Fruit fly (Drosophila melanogaster) whole organism, embryonic: ENCODE data around the gene Ilp6.

Source experiments
- ATbp ChIP-seq: fragments of 200-800 bp; sonication (Bioruptor generic); optimal IDR thresholded peaks from 2 replicates; lab custom pipeline; 2017; ENCODE audit warnings: missing biosample characterization, mild to moderate bottlenecking, missing genetic modification characterization, missing genetic modification reagents
- Antp ChIP-seq: fragments of 200-800 bp; sonication (Bioruptor generic); optimal IDR thresholded peaks from 3 replicates; lab custom pipeline; 2016; ENCODE audit warnings: missing biosample characterization, missing genetic modification characterization
- CG11504 ChIP-seq: fragments of 200-800 bp; sonication (Bioruptor generic); optimal IDR thresholded peaks from 3 replicates; lab custom pipeline; 2019; ENCODE audit warnings: missing biosample characterization, mild to moderate bottlenecking, missing genetic modification characterization, moderate library complexity
- CG11696 ChIP-seq: fragments of 200-800 bp; sonication (Bioruptor generic); IDR thresholded peaks from 2 replicates; pipeline ENCODE4 v1.3.6; 2022; ENCODE audit warnings: missing biosample characterization, missing genetic modification characterization
- CG11723 ChIP-seq: fragments of 200-800 bp; sonication (Bioruptor generic); optimal IDR thresholded peaks from 2 replicates; lab custom pipeline; 2017; ENCODE audit warnings: missing biosample characterization, mild to moderate bottlenecking, missing genetic modification characterization
- CG12659 ChIP-seq: fragments of 200-800 bp; sonication (Bioruptor generic); optimal IDR thresholded peaks from 3 replicates; lab custom pipeline; 2017; ENCODE audit warnings: mild to moderate bottlenecking, missing biosample characterization, missing genetic modification reagents, missing genetic modification characterization
- CG12744 ChIP-seq: fragments of 200-800 bp; sonication (Bioruptor generic); optimal IDR thresholded peaks from 2 replicates; lab custom pipeline; 2016; ENCODE audit warnings: missing biosample characterization, missing genetic modification characterization
- CG13624 ChIP-seq: fragments of 200-800 bp; sonication (Bioruptor generic); optimal IDR thresholded peaks from 2 replicates; lab custom pipeline; 2016; ENCODE audit warnings: missing biosample characterization, missing genetic modification characterization
- CG15011 ChIP-seq: fragments of 200-800 bp; sonication (Bioruptor generic); optimal IDR thresholded peaks from 3 replicates; lab custom pipeline; 2018; ENCODE audit warnings: missing biosample characterization, mild to moderate bottlenecking, missing genetic modification characterization
- CG15269 ChIP-seq: fragments of 200-800 bp; sonication (Bioruptor generic); optimal IDR thresholded peaks from 2 replicates; lab custom pipeline; 2018; ENCODE audit warnings: missing biosample characterization, mild to moderate bottlenecking, missing genetic modification characterization, moderate library complexity
- CG1529 ChIP-seq: fragments of 200-800 bp; sonication (Bioruptor generic); optimal IDR thresholded peaks from 3 replicates; lab custom pipeline; 2018; ENCODE audit warnings: missing biosample characterization, missing genetic modification characterization
- CG15601 ChIP-seq: fragments of 200-800 bp; sonication (Bioruptor generic); optimal IDR thresholded peaks from 3 replicates; lab custom pipeline; 2019; ENCODE audit warnings: missing biosample characterization, mild to moderate bottlenecking, missing genetic modification characterization, moderate library complexity
- CG16863 ChIP-seq: fragments of 200-800 bp; sonication (Bioruptor generic); optimal IDR thresholded peaks from 3 replicates; lab custom pipeline; 2016; ENCODE audit warnings: missing biosample characterization, missing genetic modification characterization
- CG17186 ChIP-seq: fragments of 200-800 bp; sonication (Bioruptor generic); optimal IDR thresholded peaks from 3 replicates; lab custom pipeline; 2017; ENCODE audit warnings: missing biosample characterization, missing genetic modification reagents, missing genetic modification characterization
- CG17568 ChIP-seq: fragments of 200-800 bp; sonication (Bioruptor generic); optimal IDR thresholded peaks from 2 replicates; lab custom pipeline; 2018; ENCODE audit warnings: missing biosample characterization, mild to moderate bottlenecking, missing genetic modification characterization, moderate library complexity
- CG17612 ChIP-seq: fragments of 200-800 bp; sonication (Bioruptor generic); IDR thresholded peaks from 2 replicates; pipeline ENCODE4 v1.3.6; 2022; ENCODE audit warnings: missing biosample characterization, missing genetic modification characterization
- CG18619 ChIP-seq: fragments of 200-800 bp; sonication (Bioruptor generic); optimal IDR thresholded peaks from 3 replicates; lab custom pipeline; 2017; ENCODE audit warnings: missing biosample characterization, mild to moderate bottlenecking, missing genetic modification characterization
- CG2199 ChIP-seq: fragments of 200-800 bp; sonication (Bioruptor generic); IDR thresholded peaks from 3 replicates; pipeline ENCODE4 v1.3.6; 2022; ENCODE audit warnings: missing biosample characterization, missing genetic modification characterization
- CG2889 ChIP-seq: fragments of 200-800 bp; sonication (Bioruptor generic); IDR thresholded peaks from 3 replicates; pipeline ENCODE4 v1.3.6; 2022; ENCODE audit warnings: missing biosample characterization, missing genetic modification characterization
- CG4360 ChIP-seq: fragments of 200-800 bp; sonication (Bioruptor generic); IDR thresholded peaks from 2 replicates; pipeline ENCODE4 v1.3.6; 2022; ENCODE audit warnings: missing biosample characterization, missing genetic modification characterization
- CG6765 ChIP-seq: fragments of 200-800 bp; sonication (Bioruptor generic); optimal IDR thresholded peaks from 3 replicates; lab custom pipeline; 2017; ENCODE audit warnings: missing biosample characterization, mild to moderate bottlenecking, missing genetic modification characterization
- CG6791 ChIP-seq: fragments of 200-800 bp; sonication (Bioruptor generic); IDR thresholded peaks from 3 replicates; pipeline ENCODE4 v1.3.6; 2022; ENCODE audit warnings: missing biosample characterization, missing genetic modification characterization; ENCODE audit not compliant: partially characterized antibody
- CG7271 ChIP-seq: fragments of 200-800 bp; sonication (Bioruptor generic); optimal IDR thresholded peaks from 2 replicates; lab custom pipeline; 2018; ENCODE audit warnings: missing biosample characterization, mild to moderate bottlenecking, missing genetic modification characterization, moderate library complexity
- CG7745 ChIP-seq: fragments of 200-800 bp; sonication (Bioruptor generic); optimal IDR thresholded peaks from 2 replicates; lab custom pipeline; 2018; ENCODE audit warnings: missing biosample characterization, mild to moderate bottlenecking, missing genetic modification characterization, moderate library complexity
- CG7928 ChIP-seq: fragments of 200-800 bp; sonication (Bioruptor generic); optimal IDR thresholded peaks from 2 replicates; lab custom pipeline; 2017; ENCODE audit warnings: missing biosample characterization, mild to moderate bottlenecking, missing genetic modification characterization
- CkIIα-i1 ChIP-seq: fragments of 200-800 bp; sonication (Bioruptor generic); IDR thresholded peaks from 2 replicates; pipeline ENCODE4 v1.3.6; 2022; ENCODE audit warnings: missing biosample characterization, missing genetic modification characterization
- Dad ChIP-seq: fragments of 200-800 bp; sonication (Bioruptor generic); optimal IDR thresholded peaks from 3 replicates; lab custom pipeline; 2016; ENCODE audit warnings: missing biosample characterization, missing genetic modification characterization
- Dip2 ChIP-seq: fragments of 200-800 bp; sonication (Bioruptor generic); IDR thresholded peaks from 2 replicates; pipeline ENCODE4 v1.3.6; 2022; ENCODE audit warnings: missing biosample characterization, missing genetic modification characterization
- Dip3 ChIP-seq: fragments of 200-800 bp; sonication (Bioruptor generic); optimal IDR thresholded peaks from 3 replicates; lab custom pipeline; 2016; ENCODE audit warnings: missing biosample characterization, missing genetic modification characterization
- Doc2 ChIP-seq: fragments of 200-800 bp; sonication (Bioruptor generic); IDR thresholded peaks from 2 replicates; pipeline ENCODE4 v1.3.6; 2022; ENCODE audit warnings: missing biosample characterization, missing genetic modification characterization
- ERR ChIP-seq: fragments of 200-800 bp; sonication (Bioruptor generic); optimal IDR thresholded peaks from 2 replicates; lab custom pipeline; 2016; ENCODE audit warnings: missing biosample characterization, missing genetic modification characterization
- Fer1 ChIP-seq: fragments of 200-800 bp; sonication (Bioruptor generic); optimal IDR thresholded peaks from 2 replicates; lab custom pipeline; 2017; ENCODE audit warnings: missing biosample characterization, mild to moderate bottlenecking, missing genetic modification characterization
- MESR4 ChIP-seq: fragments of 200-800 bp; sonication (Bioruptor generic); optimal IDR thresholded peaks from 2 replicates; lab custom pipeline; 2018; ENCODE audit warnings: missing biosample characterization, mild to moderate bottlenecking, missing genetic modification characterization, moderate library complexity
- Max ChIP-seq: fragments of 200-800 bp; sonication (Bioruptor generic); optimal IDR thresholded peaks from 2 replicates; lab custom pipeline; 2016; ENCODE audit warnings: missing biosample characterization, mild to moderate bottlenecking, missing genetic modification characterization
- Neu2 ChIP-seq: fragments of 200-800 bp; sonication (Bioruptor generic); optimal IDR thresholded peaks from 3 replicates; lab custom pipeline; 2016; ENCODE audit warnings: missing biosample characterization, missing genetic modification characterization, borderline replicate concordance
- Optix ChIP-seq: fragments of 200-800 bp; sonication (Bioruptor generic); IDR thresholded peaks from 3 replicates; pipeline ENCODE4 v1.3.6; 2022; ENCODE audit warnings: missing biosample characterization, missing genetic modification characterization
- ab ChIP-seq: fragments of 200-800 bp; sonication (Bioruptor generic); optimal IDR thresholded peaks from 2 replicates; lab custom pipeline; 2016; ENCODE audit warnings: missing biosample characterization, missing genetic modification characterization
- al ChIP-seq: fragments of 200-800 bp; sonication (Bioruptor generic); IDR thresholded peaks from 2 replicates; pipeline ENCODE4 v1.3.6; 2022; ENCODE audit warnings: missing biosample characterization, missing genetic modification characterization
- az2 ChIP-seq: fragments of 200-800 bp; sonication (Bioruptor generic); optimal IDR thresholded peaks from 3 replicates; lab custom pipeline; 2016; ENCODE audit warnings: missing biosample characterization, missing genetic modification characterization
- cad ChIP-seq: fragments of >200 bp; optimal IDR thresholded peaks from 2 replicates; lab custom pipeline; 2017; ENCODE audit warnings: missing biosample characterization, missing genetic modification characterization
- corto ChIP-seq: fragments of 200-800 bp; sonication (Bioruptor generic); optimal IDR thresholded peaks from 2 replicates; lab custom pipeline; 2016; ENCODE audit warnings: missing biosample characterization, mild to moderate bottlenecking, missing genetic modification characterization, moderate library complexity
- dm ChIP-seq: fragments of 200-800 bp; sonication (Bioruptor generic); optimal IDR thresholded peaks from 3 replicates; lab custom pipeline; 2016; ENCODE audit warnings: missing biosample characterization, missing genetic modification characterization
- eve ChIP-seq, 2 experiments: fragments of >200 bp; optimal IDR thresholded peaks; 2 replicates each; lab custom pipeline; 2017; ENCODE audit warnings: missing biosample characterization in 2 of 2, missing genetic modification characterization in 2 of 2
- gcm ChIP-seq: fragments of 200-800 bp; sonication (Bioruptor generic); optimal IDR thresholded peaks from 2 replicates; lab custom pipeline; 2019; ENCODE audit warnings: missing biosample characterization, mild to moderate bottlenecking, missing genetic modification characterization, moderate library complexity
- nom ChIP-seq: fragments of 200-800 bp; sonication (Bioruptor generic); optimal IDR thresholded peaks from 2 replicates; lab custom pipeline; 2017; ENCODE audit warnings: missing biosample characterization, missing genetic modification characterization, mild to moderate bottlenecking, moderate library complexity, missing genetic modification reagents
- toy ChIP-seq: fragments of 200-800 bp; sonication (Bioruptor generic); IDR thresholded peaks from 2 replicates; pipeline ENCODE4 v1.3.6; 2022; ENCODE audit warnings: missing biosample characterization, missing genetic modification characterization
- tx ChIP-seq: fragments of 200-800 bp; sonication (Bioruptor generic); optimal IDR thresholded peaks from 2 replicates; lab custom pipeline; 2016; ENCODE audit warnings: missing biosample characterization, missing genetic modification characterization
- z ChIP-seq: fragments of 200-800 bp; sonication (Bioruptor generic); IDR thresholded peaks from 3 replicates; pipeline ENCODE4 v1.3.6; 2022; ENCODE audit warnings: missing biosample characterization, missing genetic modification characterization
- zen ChIP-seq: fragments of 200-800 bp; sonication (Bioruptor generic); optimal IDR thresholded peaks from 3 replicates; lab custom pipeline; 2018; ENCODE audit warnings: missing biosample characterization, mild to moderate bottlenecking, missing genetic modification characterization, moderate library complexity

The Ilp6 gene

DNA sequence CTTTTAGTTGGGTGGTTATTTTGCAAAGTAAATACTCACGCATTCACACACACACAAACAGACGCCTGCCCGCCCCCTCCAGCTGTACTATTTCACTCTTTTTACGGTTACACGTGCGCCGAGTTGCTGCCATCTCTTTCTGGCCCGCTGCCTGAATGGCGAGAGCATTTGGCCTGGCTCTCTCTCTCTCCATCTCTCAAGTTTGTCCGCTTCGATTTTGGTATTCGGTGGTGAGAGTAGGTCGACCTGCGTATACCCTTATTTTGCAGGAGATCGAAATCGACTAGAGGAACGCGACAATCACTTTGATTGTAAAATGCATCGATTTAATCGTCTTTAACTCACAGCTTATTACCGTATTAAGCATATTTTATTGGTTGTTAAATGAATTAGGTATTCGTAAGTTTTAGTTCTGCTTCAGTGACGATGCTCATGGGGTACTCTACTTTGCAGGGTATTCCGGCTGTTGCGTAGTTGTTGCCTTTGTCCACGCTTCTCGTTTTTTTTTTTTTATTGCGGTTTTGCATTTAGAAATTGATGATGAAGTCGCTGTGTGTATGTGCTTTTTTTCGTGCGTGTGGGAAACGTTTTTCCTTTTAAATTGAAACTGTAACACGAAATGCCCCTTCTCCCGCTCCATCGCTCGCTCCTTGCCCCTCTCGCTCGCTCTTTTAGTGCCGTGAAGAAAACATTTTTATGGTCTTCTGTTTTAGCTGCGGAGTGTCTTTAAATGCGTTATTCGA, 30.5 kb downstream of the Ilp6 start (continued):
- TF ChIP-seq CG6765 = peak; percentile 82
- peak; percentile 84 for TF ChIP-seq ERR (GFP tag; lab: Kevin White, UChicago)
- peak; percentile 89 for TF ChIP-seq Dip3
- peak; percentile 76 for TF ChIP-seq Max
- peak; percentile 93 for TF ChIP-seq Fer1 (GFP tag; lab: Kevin White, UChicago)
- peak in 1 of 2 experiments; percentile 97 for TF ChIP-seq eve (GFP tag; optimal IDR thresholded peaks at IDR 0.05; lab: Kevin White, UChicago)
- peak; percentile 75 for TF ChIP-seq CG15011
- TF ChIP-seq CG13624 (GFP tag; lab: Kevin White, UChicago) = peak; percentile 95
- TF ChIP-seq Antp (GFP tag; lab: Kevin White, UChicago) = peak; percentile 91
- TF ChIP-seq CG2889 (GFP tag; lab: Robert Waterston, UW) = peak; percentile 74; the same call in 2 of the 3 replicates
- TF ChIP-seq CG17612 (GFP tag; lab: Robert Waterston, UW) = peak; percentile 47; the same call in 1 of the 2 replicates
- TF ChIP-seq ab (GFP tag; lab: Kevin White, UChicago) = peak; percentile 85
- no peak for TF ChIP-seq Dip2 (GFP tag; lab: Robert Waterston, UW)
- TF ChIP-seq CG15269 = peak; percentile 87
- TF ChIP-seq CG11504 = peak; percentile 88
- TF ChIP-seq toy (GFP tag; lab: Robert Waterston, UW) = peak; percentile 54
- TF ChIP-seq CG18619 (GFP tag; lab: Kevin White, UChicago) = peak; percentile 85
- TF ChIP-seq zen (tag; lab: Kevin White, UChicago) = peak; percentile 69
- peak; percentile 57 for TF ChIP-seq CG17186 (GFP tag; lab: Kevin White, UChicago)
- TF ChIP-seq ATbp (GFP tag; lab: Kevin White, UChicago) = peak; percentile 83
- TF ChIP-seq CG2199 = no peak
- peak; percentile 75 for TF ChIP-seq al (GFP tag; lab: Robert Waterston, UW)
- TF ChIP-seq CG1529 (GFP tag; lab: Kevin White, UChicago) = peak; percentile 84
- peak; percentile 79 for TF ChIP-seq CG17568 (GFP tag; lab: Kevin White, UChicago)
- TF ChIP-seq Neu2 (GFP tag; lab: Kevin White, UChicago) = peak; percentile 68
- peak; percentile 89 for TF ChIP-seq tx
- TF ChIP-seq CG16863 (GFP tag; lab: Kevin White, UChicago) = peak; percentile 93
- peak; percentile 78 for TF ChIP-seq nom (GFP tag; lab: Kevin White, UChicago)
- TF ChIP-seq CG15601 (tag; lab: Kevin White, UChicago) = peak; percentile 85
- peak; percentile 68; the same call in 2 of the 3 replicates for TF ChIP-seq z (GFP tag; lab: Robert Waterston, UW)
- TF ChIP-seq Optix = peak; percentile 86
- TF ChIP-seq CG11723 = peak; percentile 85
- peak; percentile 90 for TF ChIP-seq CG12659 (GFP tag; lab: Kevin White, UChicago)
- TF ChIP-seq corto (GFP tag; lab: Kevin White, UChicago) = peak; percentile 15
- TF ChIP-seq CG11696 = peak; percentile 35; the same call in 1 of the 2 replicates
- peak; percentile 56 for TF ChIP-seq CG7928
- peak; percentile 83 for TF ChIP-seq gcm
- TF ChIP-seq CkIIα-i1 (GFP tag; lab: Robert Waterston, UW) = no peak
- TF ChIP-seq az2 (GFP tag; lab: Kevin White, UChicago) = peak; percentile 86
- TF ChIP-seq CG7745 = no peak
- peak; percentile 94 for TF ChIP-seq Dad (GFP tag; lab: Kevin White, UChicago)
- TF ChIP-seq MESR4 = peak; percentile 26
- TF ChIP-seq Doc2 (GFP tag; lab: Robert Waterston, UW) = peak; percentile 35; the same call in 1 of the 2 replicates
- TF ChIP-seq cad (GFP tag; lab: Kevin White, UChicago) = no peak
- peak; percentile 80 for TF ChIP-seq CG12744 (GFP tag; lab: Kevin White, UChicago)
- TF ChIP-seq CG6791 (GFP tag; lab: Robert Waterston, UW) = no peak
- TF ChIP-seq CG4360 (GFP tag; lab: Robert Waterston, UW) = no peak
- TF ChIP-seq dm (GFP tag; lab: Kevin White, UChicago) = peak; percentile 90
- peak; percentile 25 for TF ChIP-seq CG7271 (tag; lab: Kevin White, UChicago)
